Fruit fly (Drosophila melanogaster): ENCODE measurements around the gene heph.

- no peak for TF ChIP-seq ttk (optimal IDR thresholded peaks at IDR 0.05)
- no peak for TF ChIP-seq Sin3A (optimal IDR thresholded peaks at IDR 0.05)
Observed at dm6 chr3R:31977548-31978133, 37.7 kb downstream of the heph start, which contains the start of gene CG2003.
